Worm (Caenorhabditis elegans) whole organism, L1 larva: ENCODE data around the gene F32D8.1.
A peak's percentile ranks its signal among the peaks of the same experiment; 100 is the strongest.

Source experiments
- C16A3.4 ChIP-seq: fragments of 150-350 bp; optimal IDR thresholded peaks from 2 replicates; lab custom pipeline; 2014; ENCODE audit warnings: missing biosample characterization, missing genetic modification characterization
- F16B12.6 ChIP-seq: fragments of 150-350 bp; optimal IDR thresholded peaks from 2 replicates; lab custom pipeline; 2014; ENCODE audit warnings: missing biosample characterization, missing genetic modification characterization
- Y116A8C.19 ChIP-seq: sonication (generic microtip); optimal IDR thresholded peaks from 2 replicates; lab custom pipeline; 2016; ENCODE audit warnings: missing compliant biosample characterization, missing genetic modification characterization, borderline replicate concordance
- aly-2 ChIP-seq: fragments of 150-350 bp; optimal IDR thresholded peaks from 2 replicates; lab custom pipeline; 2014; ENCODE audit warnings: missing biosample characterization, missing genetic modification characterization
- ama-1 ChIP-seq: fragments of 150-350 bp; optimal IDR thresholded peaks from 2 replicates; lab custom pipeline; 2014
- blmp-1 ChIP-seq: fragments of 150-350 bp; optimal IDR thresholded peaks from 2 replicates; lab custom pipeline; 2014; ENCODE audit warnings: missing biosample characterization, missing genetic modification characterization
- ceh-8 ChIP-seq: fragments of 200-800 bp; sonication (Bioruptor generic); optimal IDR thresholded peaks from 2 replicates; lab custom pipeline; 2018; ENCODE audit warnings: mild to moderate bottlenecking, missing genetic modification characterization, moderate library complexity, missing compliant biosample characterization
- ceh-82 ChIP-seq, 3 experiments: fragments of 150-350 bp in 1 of 3; sonication (generic microtip) in 2 of 3; optimal IDR thresholded peaks; 2 replicates each; lab custom pipeline; 2014 to 2017; ENCODE audit warnings: missing biosample characterization in 3 of 3, missing genetic modification characterization in 3 of 3
- ceh-88 ChIP-seq: fragments of 200-800 bp; sonication (Bioruptor generic); IDR thresholded peaks from 2 replicates; pipeline ENCODE4 v1.3.6; 2022; ENCODE audit warnings: missing genetic modification characterization, missing compliant biosample characterization
- ceh-90 ChIP-seq: sonication (generic microtip); optimal IDR thresholded peaks from 2 replicates; lab custom pipeline; 2016; ENCODE audit warnings: missing genetic modification characterization, missing compliant biosample characterization
- ces-1 ChIP-seq: fragments of 150-350 bp; optimal IDR thresholded peaks from 2 replicates; lab custom pipeline; 2014; ENCODE audit warnings: missing biosample characterization, missing genetic modification reagents, missing genetic modification characterization
- dpl-1 ChIP-seq, 3 experiments: fragments of 150-350 bp in 2 of 3; sonication (generic microtip) in 1 of 3; optimal IDR thresholded peaks; 2 replicates each; lab custom pipeline; 2014 to 2017; ENCODE audit warnings: missing biosample characterization in 3 of 3, missing genetic modification characterization in 3 of 3, missing genetic modification reagents in 3 of 3
- dsc-1 ChIP-seq: sonication (generic microtip); optimal IDR thresholded peaks from 2 replicates; lab custom pipeline; 2016; ENCODE audit warnings: mild to moderate bottlenecking, missing genetic modification characterization, missing compliant biosample characterization
- efl-3 ChIP-seq: fragments of 200-800 bp; sonication (Bioruptor generic); optimal IDR thresholded peaks from 2 replicates; lab custom pipeline; 2018; ENCODE audit warnings: mild to moderate bottlenecking, missing genetic modification characterization, missing compliant biosample characterization
- elt-2 ChIP-seq: sonication (generic microtip); optimal IDR thresholded peaks from 2 replicates; lab custom pipeline; 2016; ENCODE audit warnings: missing genetic modification characterization, mild to moderate bottlenecking, inconsistent platforms, missing compliant biosample characterization, missing genetic modification reagents
- ets-5 ChIP-seq: fragments of 200-800 bp; sonication (Bioruptor generic); IDR thresholded peaks from 2 replicates; pipeline ENCODE4 v1.3.6; 2022; ENCODE audit warnings: missing genetic modification characterization, missing compliant biosample characterization
- fkh-4 ChIP-seq: sonication (generic microtip); optimal IDR thresholded peaks from 2 replicates; lab custom pipeline; 2016; ENCODE audit warnings: missing compliant biosample characterization, missing genetic modification characterization, borderline replicate concordance
- fkh-8 ChIP-seq: sonication (generic microtip); optimal IDR thresholded peaks from 2 replicates; lab custom pipeline; 2016; ENCODE audit warnings: mild to moderate bottlenecking, missing genetic modification characterization, missing compliant biosample characterization
- grh-1 ChIP-seq: fragments of 200-800 bp; sonication (Bioruptor generic); IDR thresholded peaks from 2 replicates; pipeline ENCODE4 v1.3.6; 2022; ENCODE audit warnings: missing genetic modification reagents, missing genetic modification characterization, missing compliant biosample characterization
- hlh-17 ChIP-seq: fragments of 200-800 bp; sonication (Bioruptor generic); optimal IDR thresholded peaks from 2 replicates; lab custom pipeline; 2018; ENCODE audit warnings: missing genetic modification characterization, mild to moderate bottlenecking, missing compliant biosample characterization, moderate library complexity, borderline replicate concordance
- hpl-2 ChIP-seq: fragments of 150-350 bp; optimal IDR thresholded peaks from 2 replicates; lab custom pipeline; 2014; ENCODE audit warnings: missing biosample characterization, missing genetic modification reagents, missing genetic modification characterization
- irx-1 ChIP-seq: sonication (generic microtip); optimal IDR thresholded peaks from 2 replicates; lab custom pipeline; 2016; ENCODE audit warnings: missing genetic modification characterization, missing compliant biosample characterization
- lin-13 ChIP-seq: fragments of 150-350 bp; optimal IDR thresholded peaks from 2 replicates; lab custom pipeline; 2014; ENCODE audit warnings: missing biosample characterization, missing genetic modification reagents, missing genetic modification characterization
- lin-14 ChIP-seq: fragments of 200-800 bp; sonication (Bioruptor generic); optimal IDR thresholded peaks from 2 replicates; lab custom pipeline; 2018; ENCODE audit warnings: mild to moderate bottlenecking, missing genetic modification characterization, moderate library complexity, missing compliant biosample characterization
- lin-15B ChIP-seq: fragments of 150-350 bp; sonication (generic microtip); optimal IDR thresholded peaks from 3 replicates; lab custom pipeline; 2014; ENCODE audit warnings: missing biosample characterization, missing genetic modification characterization
- lin-39 ChIP-seq: fragments of 150-350 bp; optimal IDR thresholded peaks from 2 replicates; lab custom pipeline; 2014; ENCODE audit warnings: missing biosample characterization, missing genetic modification reagents, missing genetic modification characterization
- lsy-2 ChIP-seq, 2 experiments: fragments of 150-350 bp; optimal IDR thresholded peaks; 2 replicates each; lab custom pipeline; 2014; ENCODE audit warnings: missing biosample characterization in 2 of 2, missing genetic modification characterization in 2 of 2
- mdl-1 ChIP-seq, 2 experiments: fragments of 150-350 bp; optimal IDR thresholded peaks; 2 replicates each; lab custom pipeline; 2014 to 2017; ENCODE audit warnings: missing biosample characterization in 2 of 2, missing genetic modification characterization in 2 of 2, inconsistent platforms in 1 of 2
- mef-2 ChIP-seq: fragments of 150-350 bp; optimal IDR thresholded peaks from 2 replicates; lab custom pipeline; 2014; ENCODE audit warnings: missing biosample characterization, missing genetic modification characterization
- mep-1 ChIP-seq: fragments of 150-350 bp; optimal IDR thresholded peaks from 2 replicates; lab custom pipeline; 2014; ENCODE audit warnings: missing biosample characterization, missing genetic modification characterization
- nhr-11 ChIP-seq: fragments of 150-350 bp; optimal IDR thresholded peaks from 2 replicates; lab custom pipeline; 2014; ENCODE audit warnings: missing biosample characterization, missing genetic modification characterization
- nhr-12 ChIP-seq: sonication (generic microtip); optimal IDR thresholded peaks from 2 replicates; lab custom pipeline; 2017; ENCODE audit warnings: missing biosample characterization, missing genetic modification characterization
- nhr-19 ChIP-seq: fragments of 200-800 bp; sonication (Bioruptor generic); conservative IDR thresholded peaks from 2 replicates; pipeline ENCODE4 v1.3.6; 2022; ENCODE audit warnings: missing genetic modification characterization, missing compliant biosample characterization
- nhr-20 ChIP-seq: sonication (generic microtip); optimal IDR thresholded peaks from 2 replicates; lab custom pipeline; 2016; ENCODE audit warnings: mild to moderate bottlenecking, missing genetic modification characterization, missing compliant biosample characterization
- nhr-237 ChIP-seq: fragments of 150-350 bp; optimal IDR thresholded peaks from 2 replicates; lab custom pipeline; 2014; ENCODE audit warnings: missing biosample characterization, missing genetic modification characterization
- nhr-28 ChIP-seq: fragments of 150-350 bp; optimal IDR thresholded peaks from 2 replicates; lab custom pipeline; 2014; ENCODE audit warnings: missing biosample characterization, missing genetic modification characterization
- nhr-71 ChIP-seq: sonication (generic microtip); optimal IDR thresholded peaks from 2 replicates; lab custom pipeline; 2016; ENCODE audit warnings: mild to moderate bottlenecking, missing genetic modification characterization, moderate library complexity, missing compliant biosample characterization
- nhr-84 ChIP-seq: sonication (generic microtip); optimal IDR thresholded peaks from 2 replicates; lab custom pipeline; 2017; ENCODE audit warnings: missing biosample characterization, missing genetic modification characterization
- nhr-85 ChIP-seq: sonication (generic microtip); peaks from one replicate; lab custom pipeline; 2016; ENCODE audit warnings: missing genetic modification characterization, inconsistent platforms, missing compliant biosample characterization
- pag-3 ChIP-seq: sonication (generic microtip); optimal IDR thresholded peaks from 2 replicates; lab custom pipeline; 2017; ENCODE audit warnings: missing genetic modification characterization, mild to moderate bottlenecking, missing compliant biosample characterization, antibody characterized with exemption, borderline replicate concordance; ENCODE audit not compliant: insufficient read depth
- skn-1 ChIP-seq: fragments of 150-350 bp; optimal IDR thresholded peaks from 2 replicates; lab custom pipeline; 2014; ENCODE audit warnings: missing biosample characterization, missing genetic modification characterization
- sox-4 ChIP-seq: sonication (generic microtip); optimal IDR thresholded peaks from 2 replicates; lab custom pipeline; 2016; ENCODE audit warnings: missing genetic modification characterization, missing compliant biosample characterization
- unc-130 ChIP-seq: fragments of 150-350 bp; optimal IDR thresholded peaks from 2 replicates; lab custom pipeline; 2017; ENCODE audit warnings: missing biosample characterization, missing genetic modification characterization, inconsistent platforms
- unc-30 ChIP-seq: sonication (generic microtip); optimal IDR thresholded peaks from 2 replicates; lab custom pipeline; 2017; ENCODE audit warnings: missing biosample characterization, missing genetic modification characterization
- unc-86 ChIP-seq: sonication (generic microtip); optimal IDR thresholded peaks from 2 replicates; lab custom pipeline; 2016; ENCODE audit warnings: missing genetic modification characterization, missing compliant biosample characterization
- xbp-1 ChIP-seq: sonication (generic microtip); optimal IDR thresholded peaks from 2 replicates; lab custom pipeline; 2016; ENCODE audit warnings: missing genetic modification characterization, missing compliant biosample characterization
- zip-4 ChIP-seq: fragments of 200-800 bp; sonication (Bioruptor generic); optimal IDR thresholded peaks from 2 replicates; lab custom pipeline; 2018; ENCODE audit warnings: mild to moderate bottlenecking, missing genetic modification characterization, moderate library complexity, missing compliant biosample characterization
- ztf-11 ChIP-seq, 2 experiments: sonication (generic microtip); optimal IDR thresholded peaks; 2 replicates each; lab custom pipeline; 2016 to 2017; ENCODE audit warnings: missing genetic modification characterization in 2 of 2, missing biosample characterization in 1 of 2, missing compliant biosample characterization in 1 of 2
- ztf-4 ChIP-seq: fragments of 150-350 bp; optimal IDR thresholded peaks from 2 replicates; lab custom pipeline; 2014; ENCODE audit warnings: missing biosample characterization, missing genetic modification characterization

F32D8.1 gene

DNA sequence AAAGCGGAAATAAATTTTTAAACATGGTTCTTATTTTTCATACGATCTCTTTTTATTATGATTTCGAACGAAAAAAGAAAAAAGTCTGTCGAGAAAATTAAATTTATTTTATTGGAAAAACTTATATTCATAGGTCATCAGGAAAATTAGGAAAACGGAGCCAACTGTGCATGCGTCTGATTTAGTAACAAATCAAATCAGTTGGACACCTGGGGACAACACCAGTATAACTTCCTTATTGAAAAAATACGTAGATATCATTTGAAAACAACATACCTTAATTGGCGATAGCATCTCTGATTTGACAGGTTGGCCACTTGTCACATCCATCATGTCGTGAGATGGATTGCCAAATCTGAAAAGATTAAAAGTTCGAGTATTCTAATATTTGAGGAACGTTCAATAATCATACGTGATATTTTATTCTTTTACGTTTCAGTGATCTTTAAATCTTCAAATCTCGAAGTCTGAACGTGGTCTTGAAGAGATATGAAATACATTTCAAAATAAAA lies 20.1 kb upstream of the F32D8.1 start (continued):
- no peak for TF ChIP-seq ztf-11 (tag; optimal IDR thresholded peaks at IDR 0.05; lab: Kevin White, UChicago)
- peak; percentile 29 for TF ChIP-seq nhr-71 (tag; lab: Kevin White, UChicago)
- no peak for TF ChIP-seq skn-1
- TF ChIP-seq ets-5 (GFP tag; lab: Robert Waterston, UW), result no peak
- TF ChIP-seq nhr-237 (tag; lab: Kevin White, UChicago), result no peak
- no peak for TF ChIP-seq hlh-17 (GFP tag; lab: Kevin White, UChicago)
- TF ChIP-seq ces-1, result no peak
- no peak for TF ChIP-seq unc-86 (tag; lab: Kevin White, UChicago)
- TF ChIP-seq mep-1, result no peak
- TF ChIP-seq ceh-8 (GFP tag; lab: Kevin White, UChicago), result no peak
- no peak for TF ChIP-seq lin-13 (GFP tag; lab: Kevin White, UChicago)
- TF ChIP-seq Y116A8C.19 (tag; lab: Kevin White, UChicago), result no peak
- no peak for TF ChIP-seq irx-1 (tag; lab: Kevin White, UChicago)
- no peak for TF ChIP-seq xbp-1 (tag; lab: Kevin White, UChicago)
- TF ChIP-seq ceh-90 (tag; lab: Kevin White, UChicago), result no peak
- no peak for TF ChIP-seq lin-15B (tag; lab: Kevin White, UChicago)
- no peak for TF ChIP-seq ama-1 (lab: Kevin White, UChicago)
- TF ChIP-seq grh-1, result no peak
- TF ChIP-seq unc-30 (tag; lab: Kevin White, UChicago), result no peak
- TF ChIP-seq mef-2, result no peak
- no peak for TF ChIP-seq ztf-4
- no peak for TF ChIP-seq pag-3 (tag; lab: Kevin White, UChicago)
- TF ChIP-seq nhr-19, result no peak
- TF ChIP-seq ceh-82 (tag; optimal IDR thresholded peaks at IDR 0.05; lab: Kevin White, UChicago), result no peak
- no peak for TF ChIP-seq zip-4 (GFP tag; lab: Kevin White, UChicago)
- no peak for TF ChIP-seq dsc-1
- TF ChIP-seq nhr-12 (tag; lab: Kevin White, UChicago), result no peak
- no peak for TF ChIP-seq unc-130 (tag; lab: Kevin White, UChicago)
- TF ChIP-seq hpl-2 (GFP tag; lab: Kevin White, UChicago), result no peak
- no peak for TF ChIP-seq sox-4 (tag; lab: Kevin White, UChicago)
- TF ChIP-seq aly-2 (tag; lab: Kevin White, UChicago), result no peak
- TF ChIP-seq elt-2 (tag; lab: Kevin White, UChicago), result no peak
- no peak for TF ChIP-seq efl-3 (GFP tag; lab: Kevin White, UChicago)
- peak; percentile 50 for TF ChIP-seq lin-14 (GFP tag; lab: Kevin White, UChicago)
- no peak for TF ChIP-seq nhr-11 (tag; lab: Kevin White, UChicago)
- TF ChIP-seq ceh-88 (GFP tag; lab: Robert Waterston, UW), result no peak
- no peak for TF ChIP-seq fkh-4 (tag; lab: Kevin White, UChicago)
- TF ChIP-seq lsy-2 (tag; optimal IDR thresholded peaks at IDR 0.05; lab: Kevin White, UChicago), result no peak
- TF ChIP-seq nhr-20 (tag; lab: Kevin White, UChicago), result no peak
- no peak for TF ChIP-seq mdl-1 (tag; optimal IDR thresholded peaks at IDR 0.05; lab: Kevin White, UChicago)
- no peak for TF ChIP-seq dpl-1 (GFP tag; optimal IDR thresholded peaks at IDR 0.05; lab: Kevin White, UChicago)
- peak; percentile 2 for TF ChIP-seq fkh-8 (tag; lab: Kevin White, UChicago)
- no peak for TF ChIP-seq blmp-1 (tag; lab: Kevin White, UChicago)
- TF ChIP-seq nhr-85 (tag; lab: Kevin White, UChicago), result peak; percentile 88
- no peak for TF ChIP-seq nhr-84 (tag; lab: Kevin White, UChicago)
- no peak for TF ChIP-seq lin-39 (tag; lab: Kevin White, UChicago)
- TF ChIP-seq C16A3.4 (tag; lab: Kevin White, UChicago), result no peak
- TF ChIP-seq nhr-28 (tag; lab: Kevin White, UChicago), result no peak
- no peak for TF ChIP-seq F16B12.6 (tag; lab: Kevin White, UChicago)
